Worm (Caenorhabditis elegans) whole organism, midembryonic: ENCODE data around the gene T04F3.4.

Experiments used
- T22C8.4 ChIP-seq: fragments of 200-800 bp; sonication (Bioruptor generic); IDR thresholded peaks from 2 replicates; pipeline ENCODE4 v1.3.6; 2022; ENCODE audit warnings: missing genetic modification characterization, missing compliant biosample characterization
- klf-2 ChIP-seq: fragments of 200-800 bp; sonication (Bioruptor generic); conservative IDR thresholded peaks from 2 replicates; pipeline ENCODE4 v1.3.6; 2022; ENCODE audit warnings: missing genetic modification reagents, missing genetic modification characterization, missing compliant biosample characterization
- ref-1 ChIP-seq: fragments of 200-800 bp; sonication (Bioruptor generic); conservative IDR thresholded peaks from 2 replicates; pipeline ENCODE4 v1.3.6; 2022; ENCODE audit warnings: missing genetic modification reagents, missing genetic modification characterization, missing compliant biosample characterization
- tab-1 ChIP-seq: fragments of 200-800 bp; sonication (Bioruptor generic); IDR thresholded peaks from 2 replicates; pipeline ENCODE4 v1.3.6; 2022; ENCODE audit warnings: missing genetic modification characterization, missing compliant biosample characterization
- ztf-29 ChIP-seq: fragments of 200-800 bp; sonication (Bioruptor generic); IDR thresholded peaks from 2 replicates; pipeline ENCODE4 v1.3.6; 2022; ENCODE audit warnings: missing genetic modification reagents, missing genetic modification characterization, missing compliant biosample characterization

DNA sequence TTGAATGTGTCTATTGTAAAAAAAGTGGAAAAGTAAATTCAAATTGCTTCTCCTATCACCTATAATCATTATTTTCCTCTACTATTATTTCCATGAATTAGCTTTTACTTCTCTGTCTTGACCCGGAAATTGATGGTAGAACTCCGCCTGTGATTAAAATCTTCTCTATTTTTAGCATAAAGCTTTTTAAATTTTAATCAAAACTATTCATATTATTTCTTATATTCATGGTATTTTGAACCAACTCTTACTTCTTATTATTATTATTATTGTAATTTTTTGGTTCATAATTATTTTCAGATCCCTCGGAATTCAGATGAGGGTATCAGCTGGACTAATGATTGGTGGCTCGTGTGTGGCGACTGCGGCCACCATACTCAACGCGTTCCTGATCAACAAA, 4.2 kb upstream of the T04F3.4 start, which contains the start of gene sel-11:
- TF ChIP-seq T22C8.4 (GFP tag; lab: Robert Waterston, UW) (no peak), ref-1 (GFP tag; lab: Robert Waterston, UW) (no peak), tab-1 (GFP tag; lab: Robert Waterston, UW) (no peak), klf-2 (GFP tag; lab: Robert Waterston, UW) (no peak), ztf-29 (GFP tag; lab: Robert Waterston, UW) (no peak)
